Fruit fly (Drosophila melanogaster) whole organism, embryonic: ENCODE results near the gene Tollo.

ENCODE experiments used
- BtbVII ChIP-seq: fragments of 200-800 bp; sonication (Bioruptor generic); optimal IDR thresholded peaks from 3 replicates; lab custom pipeline; 2017; ENCODE audit warnings: missing biosample characterization, mild to moderate bottlenecking, missing genetic modification characterization
- CG10267 ChIP-seq: fragments of 200-800 bp; sonication (Bioruptor generic); optimal IDR thresholded peaks from 2 replicates; lab custom pipeline; 2018; ENCODE audit warnings: missing biosample characterization, mild to moderate bottlenecking, missing genetic modification characterization, moderate library complexity
- CG10959 ChIP-seq: fragments of 200-800 bp; sonication (Bioruptor generic); IDR thresholded peaks from 2 replicates; pipeline ENCODE4 v1.3.6; 2022; ENCODE audit warnings: missing biosample characterization, missing genetic modification characterization
- CG10979 ChIP-seq: fragments of 200-800 bp; sonication (Bioruptor generic); optimal IDR thresholded peaks from 2 replicates; lab custom pipeline; 2018; ENCODE audit warnings: missing biosample characterization, mild to moderate bottlenecking, missing genetic modification characterization, moderate library complexity
- CG11695 ChIP-seq: fragments of 200-800 bp; sonication (Bioruptor generic); IDR thresholded peaks from 3 replicates; pipeline ENCODE4 v1.3.6; 2022; ENCODE audit warnings: missing biosample characterization, missing genetic modification characterization
- CG11696 ChIP-seq: fragments of 200-800 bp; sonication (Bioruptor generic); IDR thresholded peaks from 2 replicates; pipeline ENCODE4 v1.3.6; 2022; ENCODE audit warnings: missing biosample characterization, missing genetic modification characterization
- CG14441 ChIP-seq: fragments of 200-800 bp; sonication (Bioruptor generic); IDR thresholded peaks from 2 replicates; pipeline ENCODE4 v1.3.6; 2022; ENCODE audit warnings: missing biosample characterization, missing genetic modification characterization
- CG1603 ChIP-seq: fragments of 200-800 bp; sonication (Bioruptor generic); optimal IDR thresholded peaks from 2 replicates; lab custom pipeline; 2019; ENCODE audit warnings: missing biosample characterization, mild to moderate bottlenecking, missing genetic modification characterization, moderate library complexity
- CG17359 ChIP-seq: fragments of 200-800 bp; sonication (Bioruptor generic); optimal IDR thresholded peaks from 3 replicates; lab custom pipeline; 2018; ENCODE audit warnings: missing biosample characterization, mild to moderate bottlenecking, missing genetic modification characterization, moderate library complexity
- CG17361 ChIP-seq: fragments of 200-800 bp; sonication (Bioruptor generic); IDR thresholded peaks from 3 replicates; pipeline ENCODE4 v1.3.6; 2022; ENCODE audit warnings: missing biosample characterization, missing genetic modification characterization
- CG18599 ChIP-seq: fragments of 200-800 bp; sonication (Bioruptor generic); optimal IDR thresholded peaks from 3 replicates; lab custom pipeline; 2017; ENCODE audit warnings: missing biosample characterization, missing genetic modification characterization, mild to moderate bottlenecking, moderate library complexity, missing genetic modification reagents
- CG2120 ChIP-seq: fragments of 200-800 bp; sonication (Bioruptor generic); optimal IDR thresholded peaks from 3 replicates; lab custom pipeline; 2016; ENCODE audit warnings: missing biosample characterization, missing genetic modification characterization
- CG2712 ChIP-seq: fragments of 200-800 bp; optimal IDR thresholded peaks from 3 replicates; lab custom pipeline; 2019; ENCODE audit warnings: missing biosample characterization, mild to moderate bottlenecking, missing genetic modification characterization, moderate library complexity
- CG30403 ChIP-seq: fragments of 200-800 bp; sonication (Bioruptor generic); optimal IDR thresholded peaks from 3 replicates; lab custom pipeline; 2016; ENCODE audit warnings: missing biosample characterization, missing genetic modification characterization
- CG4424 ChIP-seq: fragments of 200-800 bp; sonication (Bioruptor generic); optimal IDR thresholded peaks from 3 replicates; lab custom pipeline; 2016; ENCODE audit warnings: missing biosample characterization, missing genetic modification characterization
- CG7357 ChIP-seq: fragments of 200-800 bp; sonication (Bioruptor generic); IDR thresholded peaks from 3 replicates; pipeline ENCODE4 v1.3.6; 2022; ENCODE audit warnings: missing biosample characterization, missing genetic modification characterization
- CG7556 ChIP-seq: fragments of 200-800 bp; sonication (Bioruptor generic); optimal IDR thresholded peaks from 2 replicates; lab custom pipeline; 2017; ENCODE audit warnings: missing biosample characterization, mild to moderate bottlenecking, missing genetic modification characterization
- CG8290 ChIP-seq, 3 experiments: fragments of 200-800 bp; sonication (Bioruptor generic); optimal IDR thresholded peaks; 2 replicates each; lab custom pipeline; 2016 to 2019; ENCODE audit warnings: missing biosample characterization in 3 of 3, missing genetic modification characterization in 3 of 3, mild to moderate bottlenecking in 2 of 3, moderate library complexity in 1 of 3
- CG8388 ChIP-seq: fragments of 200-800 bp; sonication (Bioruptor generic); optimal IDR thresholded peaks from 2 replicates; lab custom pipeline; 2019; ENCODE audit warnings: missing biosample characterization, mild to moderate bottlenecking, missing genetic modification characterization, moderate library complexity
- H15 ChIP-seq: fragments of 200-800 bp; sonication (Bioruptor generic); IDR thresholded peaks from 3 replicates; pipeline ENCODE4 v1.3.6; 2022; ENCODE audit warnings: missing biosample characterization, missing genetic modification characterization
- HHEX ChIP-seq: fragments of 200-800 bp; sonication (Bioruptor generic); optimal IDR thresholded peaks from 3 replicates; lab custom pipeline; 2017; ENCODE audit warnings: missing biosample characterization, mild to moderate bottlenecking, missing genetic modification characterization, missing genetic modification reagents
- Med ChIP-seq: fragments of 200-800 bp; sonication (Bioruptor generic); peaks from one replicate; lab custom pipeline; 2016; ENCODE audit warnings: missing biosample characterization, missing genetic modification characterization, mild to moderate bottlenecking, inconsistent platforms, moderate library complexity
- Oli ChIP-seq: fragments of 200-800 bp; sonication (Bioruptor generic); optimal IDR thresholded peaks from 2 replicates; lab custom pipeline; 2018; ENCODE audit warnings: missing biosample characterization, mild to moderate bottlenecking, missing genetic modification characterization, moderate library complexity
- Pdp1 ChIP-seq, 2 experiments: fragments of 200-800 bp; sonication (Bioruptor generic); optimal IDR thresholded peaks; 3 replicates each; lab custom pipeline; 2016; ENCODE audit warnings: missing biosample characterization in 2 of 2, missing genetic modification characterization in 2 of 2, mild to moderate bottlenecking in 1 of 2, moderate library complexity in 1 of 2
- Ptx1 ChIP-seq: fragments of 200-800 bp; sonication (Bioruptor generic); IDR thresholded peaks from 2 replicates; pipeline ENCODE4 v1.3.6; 2022; ENCODE audit warnings: missing biosample characterization, missing genetic modification characterization
- ara ChIP-seq: fragments of 200-800 bp; sonication (Bioruptor generic); IDR thresholded peaks from 2 replicates; pipeline ENCODE4 v1.3.6; 2022; ENCODE audit warnings: missing biosample characterization, missing genetic modification characterization
- bsh ChIP-seq, 2 experiments: fragments of 200-800 bp; sonication (Bioruptor generic); optimal IDR thresholded peaks; 2 replicates each; lab custom pipeline; 2017 to 2018; ENCODE audit warnings: mild to moderate bottlenecking in 2 of 2, missing biosample characterization in 2 of 2, missing genetic modification characterization in 2 of 2, moderate library complexity in 1 of 2
- dmrt11E ChIP-seq: fragments of 200-800 bp; sonication (Bioruptor generic); optimal IDR thresholded peaks from 3 replicates; lab custom pipeline; 2018; ENCODE audit warnings: missing biosample characterization, mild to moderate bottlenecking, missing genetic modification characterization, moderate library complexity
- dpn ChIP-seq, 2 experiments: fragments of 200-800 bp; sonication (Bioruptor generic); optimal IDR thresholded peaks; 3 replicates each; lab custom pipeline; 2016; ENCODE audit warnings: missing biosample characterization in 2 of 2, missing genetic modification characterization in 2 of 2
- dysf ChIP-seq: fragments of 200-800 bp; sonication (Bioruptor generic); IDR thresholded peaks from 3 replicates; pipeline ENCODE4 v1.3.6; 2022; ENCODE audit warnings: missing biosample characterization, missing genetic modification characterization
- en ChIP-seq: fragments of 200-800 bp; sonication (Bioruptor generic); optimal IDR thresholded peaks from 2 replicates; lab custom pipeline; 2016; ENCODE audit warnings: missing biosample characterization, missing genetic modification characterization
- hth ChIP-seq: fragments of >200 bp; optimal IDR thresholded peaks from 2 replicates; lab custom pipeline; 2017; ENCODE audit warnings: inconsistent platforms
- lilli ChIP-seq: fragments of 200-800 bp; sonication (Bioruptor generic); optimal IDR thresholded peaks from 3 replicates; lab custom pipeline; 2016; ENCODE audit warnings: missing biosample characterization, missing genetic modification characterization
- maf-S ChIP-seq: fragments of 200-800 bp; sonication (Bioruptor generic); optimal IDR thresholded peaks from 2 replicates; lab custom pipeline; 2016; ENCODE audit warnings: missing biosample characterization, missing genetic modification characterization
- nerfin-2 ChIP-seq: fragments of 200-800 bp; sonication (Bioruptor generic); IDR thresholded peaks from 2 replicates; pipeline ENCODE4 v1.3.6; 2022; ENCODE audit warnings: missing biosample characterization, missing genetic modification characterization; ENCODE audit not compliant: partially characterized antibody
- phol ChIP-seq: fragments of 200-800 bp; sonication (Bioruptor generic); optimal IDR thresholded peaks from 3 replicates; lab custom pipeline; 2018; ENCODE audit warnings: missing biosample characterization, mild to moderate bottlenecking, missing genetic modification characterization, moderate library complexity
- sim ChIP-seq: fragments of 200-800 bp; sonication (Bioruptor generic); IDR thresholded peaks from 2 replicates; pipeline ENCODE4 v1.3.6; 2022; ENCODE audit warnings: missing biosample characterization, missing genetic modification characterization
- unpg ChIP-seq: fragments of 200-800 bp; sonication (Bioruptor generic); optimal IDR thresholded peaks from 3 replicates; lab custom pipeline; 2018; ENCODE audit warnings: missing biosample characterization, mild to moderate bottlenecking, missing genetic modification characterization, moderate library complexity
- vfl ChIP-seq: fragments of 200-800 bp; sonication (Bioruptor generic); optimal IDR thresholded peaks from 2 replicates; lab custom pipeline; 2016; ENCODE audit warnings: missing biosample characterization, missing genetic modification characterization

Gene Tollo

DNA sequence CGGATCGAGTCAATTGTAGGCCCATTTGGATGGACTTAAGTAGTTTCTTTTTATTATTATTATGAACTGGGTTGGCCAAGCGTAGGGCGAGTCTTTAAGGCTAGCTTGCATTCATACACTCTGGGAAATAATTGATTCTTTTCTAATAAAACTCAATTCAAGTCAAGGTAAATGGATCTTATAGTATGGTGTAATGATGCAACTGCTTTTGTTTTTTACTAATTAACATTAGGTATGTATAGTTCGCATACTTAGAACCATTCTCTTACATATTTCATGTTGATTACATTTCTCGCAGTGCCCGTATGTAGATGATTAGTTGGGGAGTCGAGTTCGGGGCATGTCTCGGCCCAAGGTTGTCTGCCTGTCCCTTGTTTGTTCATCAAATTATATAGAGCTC lies 6.0 kb upstream of the Tollo start (continued):
- no peak for TF ChIP-seq CG7556
- no peak for TF ChIP-seq CG8290 (GFP tag; optimal IDR thresholded peaks at IDR 0.05; lab: Kevin White, UChicago)
- peak in 1 of 2 experiments; percentile 13 for TF ChIP-seq CG8290 (tag; optimal IDR thresholded peaks at IDR 0.05; lab: Kevin White, UChicago)
- peak; percentile 29 for TF ChIP-seq unpg (GFP tag; lab: Kevin White, UChicago)
- no peak for TF ChIP-seq HHEX (GFP tag; lab: Kevin White, UChicago)
- TF ChIP-seq CG18599 (GFP tag; lab: Kevin White, UChicago): peak; percentile 7
- TF ChIP-seq Med (GFP tag; lab: Kevin White, UChicago): peak; percentile 27
- peak; percentile 18; the same call in 1 of the 3 replicates for TF ChIP-seq CG7357 (GFP tag; lab: Robert Waterston, UW)
- TF ChIP-seq lilli (GFP tag; lab: Kevin White, UChicago): peak; percentile 12
- TF ChIP-seq CG11695: 0 out of 3 replicates have a peak, but pooled peaks have one; percentile 14
- TF ChIP-seq sim (GFP tag; lab: Robert Waterston, UW): no peak
- peak; percentile 24 for TF ChIP-seq CG4424 (GFP tag; lab: Kevin White, UChicago)
- TF ChIP-seq BtbVII (GFP tag; lab: Kevin White, UChicago): no peak
- peak; percentile 4 for TF ChIP-seq phol (tag; lab: Kevin White, UChicago)
- no peak for TF ChIP-seq ara (GFP tag; lab: Robert Waterston, UW)
- peak; percentile 43; the same call in 1 of the 3 replicates for TF ChIP-seq CG17361 (GFP tag; lab: Robert Waterston, UW)
- TF ChIP-seq CG14441: 0 out of 2 replicates have a peak, but pooled peaks have one; percentile 28
- no peak for TF ChIP-seq hth
- peak in 1 of 2 experiments; percentile 3 for TF ChIP-seq dpn (GFP tag; optimal IDR thresholded peaks at IDR 0.05; lab: Kevin White, UChicago)
- peak; percentile 2 for TF ChIP-seq Oli (tag; lab: Kevin White, UChicago)
- peak; percentile 0 for TF ChIP-seq CG10267 (tag; lab: Kevin White, UChicago)
- no peak for TF ChIP-seq CG10959
- peak; percentile 15 for TF ChIP-seq CG10979 (tag; lab: Kevin White, UChicago)
- TF ChIP-seq CG17359 (tag; lab: Kevin White, UChicago): peak; percentile 30
- peak; percentile 27; the same call in 1 of the 3 replicates for TF ChIP-seq H15
- peak; percentile 31 for TF ChIP-seq CG30403
- TF ChIP-seq CG1603 (tag; lab: Kevin White, UChicago): peak; percentile 20
- no peak for TF ChIP-seq maf-S (GFP tag; lab: Kevin White, UChicago)
- TF ChIP-seq dmrt11E (tag; lab: Kevin White, UChicago): peak; percentile 43
- TF ChIP-seq Pdp1 (GFP tag; optimal IDR thresholded peaks at IDR 0.05; lab: Kevin White, UChicago): peak in 1 of 2 experiments; percentile 6
- 0 out of 3 replicates have a peak, but pooled peaks have one; percentile 33 for TF ChIP-seq dysf (GFP tag; lab: Robert Waterston, UW)
- peak; percentile 37 for TF ChIP-seq CG2712 (tag; lab: Kevin White, UChicago)
- TF ChIP-seq CG8388 (GFP tag; lab: Kevin White, UChicago): no peak
- peak; percentile 38 to 53 for TF ChIP-seq bsh (GFP tag; optimal IDR thresholded peaks at IDR 0.05; lab: Kevin White, UChicago)
- TF ChIP-seq CG11696 (GFP tag; lab: Robert Waterston, UW): 0 out of 2 replicates have a peak, but pooled peaks have one; percentile 21
- no peak for TF ChIP-seq en
- TF ChIP-seq nerfin-2 (GFP tag; lab: Robert Waterston, UW): no peak
- peak; percentile 21 for TF ChIP-seq CG2120 (GFP tag; lab: Kevin White, UChicago)
- TF ChIP-seq vfl (GFP tag; lab: Kevin White, UChicago): no peak
- TF ChIP-seq Ptx1 (GFP tag; lab: Robert Waterston, UW): peak; percentile 41; the same call in 1 of the 2 replicates
- TF ChIP-seq, all 482 proteins: peak for 52
